Fruit fly (Drosophila melanogaster) whole organism: ENCODE data around the gene Mrgn1.

Source experiments
- CG8478 ChIP-seq: fragments of >200 bp; optimal IDR thresholded peaks from 2 replicates; lab custom pipeline; 2018; ENCODE audit warnings: inconsistent platforms
- Dll ChIP-seq: fragments of >200 bp; optimal IDR thresholded peaks from 2 replicates; lab custom pipeline; 2017
- EcR ChIP-seq, 2 experiments: fragments of >200 bp; optimal IDR thresholded peaks; 2 replicates each; lab custom pipeline; 2017; ENCODE audit warnings: missing biosample characterization in 2 of 2, missing genetic modification characterization in 2 of 2, missing genetic modification reagents in 2 of 2
- pan ChIP-seq: fragments of >200 bp; optimal IDR thresholded peaks from 2 replicates; lab custom pipeline; 2017
- psq ChIP-seq: fragments of >200 bp; optimal IDR thresholded peaks from 2 replicates; lab custom pipeline; 2017
- usp ChIP-seq: fragments of >200 bp; optimal IDR thresholded peaks from 2 replicates; lab custom pipeline; 2017; ENCODE audit warnings: missing biosample characterization, missing genetic modification characterization, mixed read lengths

Mrgn1 gene

DNA sequence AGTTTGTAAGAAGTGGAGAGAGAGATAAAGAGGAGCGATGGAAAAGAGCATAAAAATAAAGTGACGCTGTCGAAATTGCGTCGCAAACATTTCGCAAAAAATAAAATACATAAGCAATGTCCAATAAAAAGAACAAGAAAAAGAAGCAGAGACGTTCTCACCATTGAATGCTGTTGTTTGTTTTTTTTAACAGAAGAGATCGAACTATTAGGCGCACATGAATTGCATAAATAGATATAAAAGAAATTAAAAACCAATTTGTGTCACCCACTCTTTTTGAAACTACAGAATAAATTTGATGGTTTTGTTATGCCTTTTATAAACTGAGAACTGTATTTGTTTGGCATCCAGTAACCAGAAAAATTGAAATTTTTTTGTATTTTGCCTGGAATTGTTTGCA, 32.0 kb upstream of the Mrgn1 start:
- TF ChIP-seq psq (lab: Kevin White, UChicago) (no peak), Dll (lab: Kevin White, UChicago) (no peak), CG8478 (lab: Kevin White, UChicago) (no peak), pan (lab: Kevin White, UChicago) (no peak), usp (GFP tag; lab: Kevin White, UChicago) (no peak), EcR (GFP tag; optimal IDR thresholded peaks at IDR 0.05; lab: Kevin White, UChicago) (no peak)

- TF ChIP-seq CG8478 (lab: Kevin White, UChicago) (no peak), psq (lab: Kevin White, UChicago) (peak; percentile 36)
These were observed 31.5 kb upstream of the Mrgn1 start for dm6 chrX:13753101-13753758.

dm6 chrX:13752543-13753046, 30.8 kb upstream of the Mrgn1 start:
- TF ChIP-seq EcR (GFP tag; optimal IDR thresholded peaks at IDR 0.05; lab: Kevin White, UChicago) (no peak), psq (lab: Kevin White, UChicago) (no peak), pan (lab: Kevin White, UChicago) (no peak), CG8478 (lab: Kevin White, UChicago) (no peak), Dll (lab: Kevin White, UChicago) (no peak), usp (GFP tag; lab: Kevin White, UChicago) (no peak)

DNA sequence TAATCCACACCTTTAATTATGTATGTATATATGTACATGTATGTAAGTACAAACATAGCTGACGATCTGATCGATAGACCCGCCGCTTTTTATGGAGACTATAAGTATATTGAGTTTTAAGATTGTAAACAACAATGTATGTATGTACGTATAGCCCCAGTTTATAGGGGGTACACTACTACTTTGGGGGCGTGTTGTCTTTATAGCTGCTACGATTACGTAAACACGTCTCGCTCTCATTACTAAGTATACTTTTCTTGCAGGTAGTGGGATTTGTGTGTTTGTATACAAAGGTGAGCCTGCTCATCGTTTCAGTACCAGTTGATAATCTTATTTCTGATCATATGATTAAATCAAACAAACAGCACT, 28.1 kb upstream of the Mrgn1 start:
- TF ChIP-seq CG8478 (lab: Kevin White, UChicago), result no peak
- TF ChIP-seq Dll (lab: Kevin White, UChicago), result no peak
- TF ChIP-seq EcR (GFP tag; optimal IDR thresholded peaks at IDR 0.05; lab: Kevin White, UChicago), result no peak
- TF ChIP-seq usp (GFP tag; lab: Kevin White, UChicago), result no peak
- no peak for TF ChIP-seq pan (lab: Kevin White, UChicago)
- no peak for TF ChIP-seq psq (lab: Kevin White, UChicago)

dm6 chrX:13748906-13749872, 27.4 kb upstream of the Mrgn1 start:
- TF ChIP-seq pan (lab: Kevin White, UChicago) (no peak), psq (lab: Kevin White, UChicago) (no peak), EcR (GFP tag; optimal IDR thresholded peaks at IDR 0.05; lab: Kevin White, UChicago) (no peak)

DNA sequence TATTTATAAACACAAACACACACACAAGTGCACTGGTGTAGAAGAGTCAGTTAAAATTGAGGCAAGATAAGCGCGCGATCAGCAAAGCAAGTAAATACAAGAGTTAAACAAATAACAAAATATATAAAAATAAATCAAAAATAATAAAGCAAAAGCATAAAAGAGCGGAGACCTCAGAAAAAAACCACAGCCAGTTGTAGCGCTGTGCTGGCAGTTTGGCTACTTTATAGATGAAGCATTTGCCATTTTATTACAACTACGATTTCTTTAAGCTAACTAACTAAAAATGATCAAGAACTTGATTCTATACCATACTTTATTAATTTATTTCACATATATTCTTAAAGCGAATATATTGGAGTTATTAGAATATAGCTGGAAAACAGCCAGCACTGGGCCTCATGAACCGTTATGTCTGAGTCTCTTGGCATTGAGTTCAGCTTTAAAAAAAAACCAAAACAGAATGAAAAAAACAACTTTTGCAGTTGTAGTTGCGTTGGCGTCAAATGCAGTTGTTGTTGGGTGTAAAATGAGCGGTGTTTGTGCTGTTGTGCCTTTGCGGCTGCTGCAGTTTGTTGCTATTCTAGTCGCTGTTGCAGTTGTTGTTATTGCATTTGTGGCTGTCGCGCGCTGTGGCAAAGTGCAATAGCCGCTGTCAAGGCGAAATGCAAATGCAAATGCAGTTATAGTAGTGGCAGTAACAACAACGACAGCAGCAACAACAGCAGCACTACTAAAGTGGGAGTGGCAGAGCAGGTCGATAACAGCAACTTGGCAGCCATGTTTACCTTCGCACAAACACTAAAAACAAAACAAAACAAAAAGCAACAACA, 26.1 kb upstream of the Mrgn1 start:
- no peak for TF ChIP-seq psq (lab: Kevin White, UChicago)
- TF ChIP-seq EcR (GFP tag; optimal IDR thresholded peaks at IDR 0.05; lab: Kevin White, UChicago), result peak in 1 of 2 experiments; percentile 69

- TF ChIP-seq EcR (GFP tag; optimal IDR thresholded peaks at IDR 0.05; lab: Kevin White, UChicago) (peak in 1 of 2 experiments; percentile 80), CG8478 (lab: Kevin White, UChicago) (no peak)
These were observed 25.3 kb upstream of the Mrgn1 start for dm6 chrX:13747052-13747451.

dm6 chrX:13744599-13745052, 22.8 kb upstream of the Mrgn1 start, which contains the start of gene Grip91:
Gene Grip91 (minus strand): TSS chrX:13744683.
- TF ChIP-seq pan (lab: Kevin White, UChicago) (no peak), usp (GFP tag; lab: Kevin White, UChicago) (no peak), Dll (lab: Kevin White, UChicago) (no peak), EcR (GFP tag; optimal IDR thresholded peaks at IDR 0.05; lab: Kevin White, UChicago) (no peak), CG8478 (lab: Kevin White, UChicago) (no peak), psq (lab: Kevin White, UChicago) (no peak)

dm6 chrX:13740992-13741391, 19.2 kb upstream of the Mrgn1 start:
- TF ChIP-seq psq (lab: Kevin White, UChicago) (no peak), pan (lab: Kevin White, UChicago) (no peak), usp (GFP tag; lab: Kevin White, UChicago) (no peak), CG8478 (lab: Kevin White, UChicago) (no peak), Dll (lab: Kevin White, UChicago) (no peak), EcR (GFP tag; optimal IDR thresholded peaks at IDR 0.05; lab: Kevin White, UChicago) (no peak)

- TF ChIP-seq EcR (GFP tag; optimal IDR thresholded peaks at IDR 0.05; lab: Kevin White, UChicago), result no peak
- TF ChIP-seq CG8478 (lab: Kevin White, UChicago), result no peak
- TF ChIP-seq Dll (lab: Kevin White, UChicago), result no peak
- TF ChIP-seq usp (GFP tag; lab: Kevin White, UChicago), result no peak
- no peak for TF ChIP-seq psq (lab: Kevin White, UChicago)
- no peak for TF ChIP-seq pan (lab: Kevin White, UChicago)
These were observed 18.3 kb upstream of the Mrgn1 start for dm6 chrX:13740062-13740461.

- TF ChIP-seq CG8478 (lab: Kevin White, UChicago) (peak; percentile 92), pan (lab: Kevin White, UChicago) (no peak), EcR (GFP tag; optimal IDR thresholded peaks at IDR 0.05; lab: Kevin White, UChicago) (no peak), Dll (lab: Kevin White, UChicago) (no peak), usp (GFP tag; lab: Kevin White, UChicago) (no peak)
These were observed 17.7 kb upstream of the Mrgn1 start, which contains the start of gene CG11151 for dm6 chrX:13739411-13739888. Gene CG11151 (plus strand): TSS chrX:13739744.
